Worm (Caenorhabditis elegans) whole organism, L4 larva: ENCODE results near the gene mtg-1.

Experiments
- D1046.2 ChIP-seq: fragments of 200-800 bp; sonication (Bioruptor generic); IDR thresholded peaks from 2 replicates; pipeline ENCODE4 v1.3.6; 2022; ENCODE audit warnings: missing genetic modification characterization, missing compliant biosample characterization
- Y48G9A.11 ChIP-seq: fragments of 200-800 bp; sonication (Bioruptor generic); IDR thresholded peaks from 2 replicates; pipeline ENCODE4 v1.3.6; 2022; ENCODE audit warnings: missing genetic modification reagents, missing genetic modification characterization, missing compliant biosample characterization
- ceh-82 ChIP-seq: sonication (generic microtip); optimal IDR thresholded peaks from 2 replicates; lab custom pipeline; 2017; ENCODE audit warnings: missing biosample characterization, missing genetic modification characterization
- dpl-1 ChIP-seq: fragments of 150-350 bp; optimal IDR thresholded peaks from 2 replicates; lab custom pipeline; 2014; ENCODE audit warnings: missing biosample characterization, missing genetic modification reagents, missing genetic modification characterization
- lin-29 ChIP-seq: fragments of 200-800 bp; sonication (Bioruptor generic); IDR thresholded peaks from 2 replicates; pipeline ENCODE4 v1.3.6; 2022; ENCODE audit warnings: missing genetic modification reagents, missing genetic modification characterization, missing compliant biosample characterization
- mep-1 ChIP-seq: fragments of 150-350 bp; sonication (generic microtip); optimal IDR thresholded peaks from 3 replicates; lab custom pipeline; 2014; ENCODE audit warnings: missing biosample characterization, missing genetic modification characterization
- php-3 ChIP-seq: fragments of 200-800 bp; sonication (Bioruptor generic); IDR thresholded peaks from 2 replicates; pipeline ENCODE4 v1.3.6; 2022; ENCODE audit warnings: missing genetic modification reagents, missing genetic modification characterization, missing compliant biosample characterization
- snpc-4 ChIP-seq: fragments of 150-350 bp; optimal IDR thresholded peaks from 2 replicates; lab custom pipeline; 2014; ENCODE audit warnings: missing biosample characterization, missing genetic modification characterization

DNA sequence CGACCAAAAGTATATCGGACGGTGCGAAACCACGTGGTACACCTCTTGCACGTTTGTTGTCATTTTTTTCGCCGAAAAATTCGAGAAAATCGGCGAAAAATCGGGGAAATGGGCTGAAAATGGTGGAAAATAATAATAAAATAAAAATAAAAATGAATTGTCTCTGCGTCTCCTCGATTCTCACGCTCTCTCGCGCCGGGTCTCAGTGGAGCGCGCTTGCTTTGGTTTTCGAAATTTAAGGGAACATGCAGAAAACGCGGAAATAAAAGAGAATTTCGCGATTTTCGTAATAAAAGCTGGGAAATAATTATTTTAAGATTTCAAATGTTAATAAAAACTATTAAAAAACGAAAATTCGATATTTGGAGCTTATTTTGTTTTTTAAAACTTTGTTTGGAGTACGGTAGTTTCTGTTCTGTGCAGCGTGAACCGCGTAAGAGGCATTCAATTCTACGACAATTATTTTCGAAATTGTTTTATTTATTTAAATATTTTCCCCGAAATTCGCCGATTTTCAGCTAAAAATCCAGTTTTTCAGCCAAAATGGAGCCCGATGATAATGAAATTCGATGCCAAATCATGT is 37.6 kb upstream of the mtg-1 start, which contains the start of the genes ave-1 and M01G5.1:
- no peak for TF ChIP-seq snpc-4
- TF ChIP-seq lin-29 (GFP tag; lab: Robert Waterston, UW) = no peak
- TF ChIP-seq ceh-82 (tag; lab: Kevin White, UChicago) = no peak
- TF ChIP-seq D1046.2 (GFP tag; lab: Robert Waterston, UW) = no peak
- peak; percentile 11 for TF ChIP-seq mep-1 (tag; lab: Kevin White, UChicago)
- no peak for TF ChIP-seq dpl-1 (GFP tag; lab: Kevin White, UChicago)
- no peak for TF ChIP-seq Y48G9A.11
- TF ChIP-seq php-3 (GFP tag; lab: Robert Waterston, UW) = no peak
